Fruit fly (Drosophila melanogaster) whole organism, embryonic: ENCODE measurements around the gene Aprt.

ENCODE experiments used
- Bgb ChIP-seq: fragments of 200-800 bp; sonication (Bioruptor generic); IDR thresholded peaks from 2 replicates; pipeline ENCODE4 v1.3.6; 2022; ENCODE audit warnings: missing biosample characterization, missing genetic modification characterization; ENCODE audit not compliant: partially characterized antibody
- CG12071 ChIP-seq: fragments of 200-800 bp; sonication (Bioruptor generic); optimal IDR thresholded peaks from 3 replicates; lab custom pipeline; 2018; ENCODE audit warnings: missing biosample characterization, mild to moderate bottlenecking, missing genetic modification characterization
- CG13123 ChIP-seq: fragments of 200-800 bp; sonication (Bioruptor generic); optimal IDR thresholded peaks from 2 replicates; lab custom pipeline; 2016; ENCODE audit warnings: missing biosample characterization, missing genetic modification characterization
- CG14441 ChIP-seq: fragments of 200-800 bp; sonication (Bioruptor generic); IDR thresholded peaks from 2 replicates; pipeline ENCODE4 v1.3.6; 2022; ENCODE audit warnings: missing biosample characterization, missing genetic modification characterization
- CG15514 ChIP-seq: fragments of 200-800 bp; sonication (Bioruptor generic); optimal IDR thresholded peaks from 3 replicates; lab custom pipeline; 2017; ENCODE audit warnings: missing biosample characterization, missing genetic modification characterization, mild to moderate bottlenecking, moderate library complexity, missing genetic modification reagents
- CG15696 ChIP-seq: fragments of 200-800 bp; sonication (Bioruptor generic); optimal IDR thresholded peaks from 2 replicates; lab custom pipeline; 2019; ENCODE audit warnings: missing biosample characterization, mild to moderate bottlenecking, missing genetic modification characterization, moderate library complexity
- CG17359 ChIP-seq: fragments of 200-800 bp; sonication (Bioruptor generic); optimal IDR thresholded peaks from 3 replicates; lab custom pipeline; 2018; ENCODE audit warnings: missing biosample characterization, mild to moderate bottlenecking, missing genetic modification characterization, moderate library complexity
- CG18476 ChIP-seq: fragments of 200-800 bp; sonication (Bioruptor generic); optimal IDR thresholded peaks from 2 replicates; lab custom pipeline; 2016; ENCODE audit warnings: missing biosample characterization, mild to moderate bottlenecking, missing genetic modification characterization
- CG2120 ChIP-seq: fragments of 200-800 bp; sonication (Bioruptor generic); optimal IDR thresholded peaks from 3 replicates; lab custom pipeline; 2016; ENCODE audit warnings: missing biosample characterization, missing genetic modification characterization
- CG3281 ChIP-seq: fragments of 200-800 bp; sonication (Bioruptor generic); optimal IDR thresholded peaks from 3 replicates; lab custom pipeline; 2017; ENCODE audit warnings: missing biosample characterization, mild to moderate bottlenecking, missing genetic modification characterization
- CG34376 ChIP-seq: fragments of 200-800 bp; sonication (Bioruptor generic); optimal IDR thresholded peaks from 2 replicates; lab custom pipeline; 2018; ENCODE audit warnings: missing biosample characterization, mild to moderate bottlenecking, missing genetic modification characterization
- CG6791 ChIP-seq: fragments of 200-800 bp; sonication (Bioruptor generic); IDR thresholded peaks from 3 replicates; pipeline ENCODE4 v1.3.6; 2022; ENCODE audit warnings: missing biosample characterization, missing genetic modification characterization; ENCODE audit not compliant: partially characterized antibody
- CG7357 ChIP-seq: fragments of 200-800 bp; sonication (Bioruptor generic); IDR thresholded peaks from 3 replicates; pipeline ENCODE4 v1.3.6; 2022; ENCODE audit warnings: missing biosample characterization, missing genetic modification characterization
- CG7928 ChIP-seq: fragments of 200-800 bp; sonication (Bioruptor generic); optimal IDR thresholded peaks from 2 replicates; lab custom pipeline; 2017; ENCODE audit warnings: missing biosample characterization, mild to moderate bottlenecking, missing genetic modification characterization
- CG7963 ChIP-seq: fragments of 200-800 bp; sonication (Bioruptor generic); IDR thresholded peaks from 3 replicates; pipeline ENCODE4 v1.3.6; 2022; ENCODE audit warnings: missing biosample characterization, missing genetic modification characterization; ENCODE audit not compliant: partially characterized antibody
- CG8359 ChIP-seq: fragments of 200-800 bp; sonication (Bioruptor generic); optimal IDR thresholded peaks from 2 replicates; lab custom pipeline; 2017; ENCODE audit warnings: missing biosample characterization, mild to moderate bottlenecking, missing genetic modification characterization, borderline replicate concordance
- CG9437 ChIP-seq: fragments of 200-800 bp; sonication (Bioruptor generic); optimal IDR thresholded peaks from 2 replicates; lab custom pipeline; 2018; ENCODE audit warnings: missing biosample characterization, mild to moderate bottlenecking, missing genetic modification characterization
- CG9609 ChIP-seq: fragments of 200-800 bp; sonication (Bioruptor generic); optimal IDR thresholded peaks from 3 replicates; lab custom pipeline; 2016; ENCODE audit warnings: missing biosample characterization, missing genetic modification characterization
- Deaf1 ChIP-seq: fragments of 200-800 bp; optimal IDR thresholded peaks from 3 replicates; lab custom pipeline; 2019; ENCODE audit warnings: missing biosample characterization, mild to moderate bottlenecking, missing genetic modification characterization, moderate library complexity
- Dfd ChIP-seq, 2 experiments: fragments of >200 bp; optimal IDR thresholded peaks; 2 replicates each; lab custom pipeline; 2017; ENCODE audit warnings: missing biosample characterization in 2 of 2, missing genetic modification characterization in 2 of 2
- Drgx ChIP-seq: fragments of 200-800 bp; sonication (Bioruptor generic); IDR thresholded peaks from 2 replicates; pipeline ENCODE4 v1.3.6; 2022; ENCODE audit warnings: missing biosample characterization, missing genetic modification characterization
- HLHmδ ChIP-seq: fragments of 200-800 bp; sonication (Bioruptor generic); optimal IDR thresholded peaks from 2 replicates; lab custom pipeline; 2018; ENCODE audit warnings: missing biosample characterization, mild to moderate bottlenecking, missing genetic modification characterization, moderate library complexity
- NC2β ChIP-seq: fragments of 200-800 bp; sonication (Bioruptor generic); optimal IDR thresholded peaks from 2 replicates; lab custom pipeline; 2016; ENCODE audit warnings: missing biosample characterization, missing genetic modification characterization
- Poxn ChIP-seq: fragments of 200-800 bp; sonication (Bioruptor generic); IDR thresholded peaks from 2 replicates; pipeline ENCODE4 v1.3.6; 2022; ENCODE audit warnings: missing biosample characterization, missing genetic modification characterization
- Side ChIP-seq: fragments of 200-800 bp; sonication (Bioruptor generic); optimal IDR thresholded peaks from 2 replicates; lab custom pipeline; 2016; ENCODE audit warnings: missing biosample characterization, missing genetic modification characterization
- Sox100B ChIP-seq: fragments of 200-800 bp; sonication (Bioruptor generic); optimal IDR thresholded peaks from 3 replicates; lab custom pipeline; 2018; ENCODE audit warnings: missing biosample characterization, mild to moderate bottlenecking, missing genetic modification characterization
- Ssrp ChIP-seq: fragments of 200-800 bp; sonication (Bioruptor generic); optimal IDR thresholded peaks from 2 replicates; lab custom pipeline; 2018; ENCODE audit warnings: missing biosample characterization, mild to moderate bottlenecking, missing genetic modification characterization, moderate library complexity
- Vsx1 ChIP-seq: fragments of 200-800 bp; sonication (Bioruptor generic); optimal IDR thresholded peaks from 2 replicates; lab custom pipeline; 2017; ENCODE audit warnings: missing biosample characterization, mild to moderate bottlenecking, missing genetic modification characterization, missing genetic modification reagents
- abd-A ChIP-seq: fragments of 200-800 bp; sonication (Bioruptor generic); optimal IDR thresholded peaks from 3 replicates; lab custom pipeline; 2019; ENCODE audit warnings: missing biosample characterization, mild to moderate bottlenecking, missing genetic modification characterization, moderate library complexity
- bsh ChIP-seq, 2 experiments: fragments of 200-800 bp; sonication (Bioruptor generic); optimal IDR thresholded peaks; 2 replicates each; lab custom pipeline; 2017 to 2018; ENCODE audit warnings: mild to moderate bottlenecking in 2 of 2, missing biosample characterization in 2 of 2, missing genetic modification characterization in 2 of 2, moderate library complexity in 1 of 2
- ci ChIP-seq: fragments of 200-800 bp; sonication (Bioruptor generic); IDR thresholded peaks from 3 replicates; pipeline ENCODE4 v1.3.6; 2022; ENCODE audit warnings: missing biosample characterization, missing genetic modification characterization
- dati ChIP-seq: fragments of 200-800 bp; sonication (Bioruptor generic); IDR thresholded peaks from 2 replicates; pipeline ENCODE4 v1.3.6; 2022; ENCODE audit warnings: missing biosample characterization, missing genetic modification characterization
- dimm ChIP-seq: fragments of 200-800 bp; sonication (Bioruptor generic); IDR thresholded peaks from 2 replicates; pipeline ENCODE4 v1.3.6; 2022; ENCODE audit warnings: missing biosample characterization, missing genetic modification characterization
- en ChIP-seq: fragments of 200-800 bp; sonication (Bioruptor generic); optimal IDR thresholded peaks from 2 replicates; lab custom pipeline; 2016; ENCODE audit warnings: missing biosample characterization, missing genetic modification characterization
- eyg ChIP-seq: fragments of 200-800 bp; sonication (Bioruptor generic); optimal IDR thresholded peaks from 3 replicates; lab custom pipeline; 2016; ENCODE audit warnings: missing biosample characterization, missing genetic modification characterization
- fd3F ChIP-seq: fragments of 200-800 bp; sonication (Bioruptor generic); optimal IDR thresholded peaks from 2 replicates; lab custom pipeline; 2018; ENCODE audit warnings: missing biosample characterization, mild to moderate bottlenecking, missing genetic modification characterization, moderate library complexity
- gem ChIP-seq: fragments of 200-800 bp; sonication (Bioruptor generic); optimal IDR thresholded peaks from 2 replicates; lab custom pipeline; 2019; ENCODE audit warnings: missing biosample characterization, mild to moderate bottlenecking, missing genetic modification characterization, moderate library complexity
- gfzf ChIP-seq: fragments of 200-800 bp; sonication (Bioruptor generic); optimal IDR thresholded peaks from 2 replicates; lab custom pipeline; 2016; ENCODE audit warnings: missing biosample characterization, mild to moderate bottlenecking, missing genetic modification characterization, moderate library complexity
- ham ChIP-seq: fragments of 200-800 bp; sonication (Bioruptor generic); IDR thresholded peaks from 2 replicates; pipeline ENCODE4 v1.3.6; 2022; ENCODE audit warnings: missing biosample characterization, missing genetic modification characterization
- hbn ChIP-seq: fragments of 200-800 bp; sonication (Bioruptor generic); IDR thresholded peaks from 2 replicates; pipeline ENCODE4 v1.3.6; 2022; ENCODE audit warnings: missing biosample characterization, missing genetic modification characterization; ENCODE audit not compliant: partially characterized antibody
- lab ChIP-seq: fragments of 200-800 bp; sonication (Bioruptor generic); optimal IDR thresholded peaks from 3 replicates; lab custom pipeline; 2017; ENCODE audit warnings: missing biosample characterization, missing genetic modification characterization, mild to moderate bottlenecking, moderate library complexity, missing genetic modification reagents
- luna ChIP-seq: fragments of 200-800 bp; sonication (Bioruptor generic); optimal IDR thresholded peaks from 2 replicates; lab custom pipeline; 2016; ENCODE audit warnings: missing biosample characterization, missing genetic modification characterization
- pfk ChIP-seq: fragments of 200-800 bp; sonication (Bioruptor generic); optimal IDR thresholded peaks from 2 replicates; lab custom pipeline; 2018; ENCODE audit warnings: missing biosample characterization, mild to moderate bottlenecking, missing genetic modification characterization, moderate library complexity
- sim ChIP-seq: fragments of 200-800 bp; sonication (Bioruptor generic); IDR thresholded peaks from 2 replicates; pipeline ENCODE4 v1.3.6; 2022; ENCODE audit warnings: missing biosample characterization, missing genetic modification characterization
- slp2 ChIP-seq: fragments of 200-800 bp; sonication (Bioruptor generic); optimal IDR thresholded peaks from 2 replicates; lab custom pipeline; 2016; ENCODE audit warnings: missing biosample characterization, missing genetic modification characterization
- stc ChIP-seq: fragments of 200-800 bp; sonication (Bioruptor generic); IDR thresholded peaks from 2 replicates; pipeline ENCODE4 v1.3.6; 2022; ENCODE audit warnings: missing biosample characterization, missing genetic modification characterization
- tin ChIP-seq: fragments of 200-800 bp; sonication (Bioruptor generic); optimal IDR thresholded peaks from 3 replicates; lab custom pipeline; 2016; ENCODE audit warnings: missing biosample characterization, missing genetic modification characterization
- trh ChIP-seq: fragments of 200-800 bp; sonication (Bioruptor generic); optimal IDR thresholded peaks from 2 replicates; lab custom pipeline; 2016; ENCODE audit warnings: missing biosample characterization, missing genetic modification characterization
- unc-4 ChIP-seq: fragments of 200-800 bp; sonication (Bioruptor generic); IDR thresholded peaks from 2 replicates; pipeline ENCODE4 v1.3.6; 2022; ENCODE audit warnings: missing biosample characterization, missing genetic modification characterization; ENCODE audit not compliant: partially characterized antibody
- zfh1 ChIP-seq: fragments of 200-800 bp; sonication (Bioruptor generic); IDR thresholded peaks from 3 replicates; pipeline ENCODE4 v1.3.6; 2022; ENCODE audit warnings: missing biosample characterization, missing genetic modification characterization

Gene Aprt

dm6 chr3L:1882868-1883554 lies 1.8 kb downstream of the Aprt start, which contains the start of gene CG13937 (continued):
- TF ChIP-seq CG14441 (GFP tag; lab: Robert Waterston, UW) (no peak), CG34376 (no peak), Side (GFP tag; lab: Kevin White, UChicago) (no peak), CG7928 (GFP tag; lab: Kevin White, UChicago) (no peak), CG9437 (GFP tag; lab: Kevin White, UChicago) (no peak), CG7357 (no peak), NC2β (GFP tag; lab: Kevin White, UChicago) (no peak), CG7963 (no peak), tin (no peak), en (no peak), Drgx (GFP tag; lab: Robert Waterston, UW) (no peak), CG6791 (GFP tag; lab: Robert Waterston, UW) (no peak), zfh1 (GFP tag; lab: Robert Waterston, UW) (no peak), lab (GFP tag; lab: Kevin White, UChicago) (peak; percentile 44), CG15696 (tag; lab: Kevin White, UChicago) (no peak), CG15514 (GFP tag; lab: Kevin White, UChicago) (peak; percentile 19), dati (GFP tag; lab: Robert Waterston, UW) (no peak), pfk (no peak), gfzf (GFP tag; lab: Kevin White, UChicago) (no peak), CG18476 (no peak), abd-A (tag; lab: Kevin White, UChicago) (peak; percentile 80), Bgb (GFP tag; lab: Robert Waterston, UW) (no peak), bsh (GFP tag; optimal IDR thresholded peaks at IDR 0.05; lab: Kevin White, UChicago) (no peak), hbn (0 out of 2 replicates have a peak, but pooled peaks have one; percentile 32), stc (GFP tag; lab: Robert Waterston, UW) (no peak), Deaf1 (tag; lab: Kevin White, UChicago) (peak; percentile 13), unc-4 (0 out of 2 replicates have a peak, but pooled peaks have one; percentile 18), CG8359 (no peak), Dfd (GFP tag; optimal IDR thresholded peaks at IDR 0.05; lab: Kevin White, UChicago) (no peak), slp2 (GFP tag; lab: Kevin White, UChicago) (no peak), Poxn (GFP tag; lab: Robert Waterston, UW) (no peak)
- TF ChIP-seq, all 482 proteins: peak for 28

- TF ChIP-seq CG9609 (GFP tag; lab: Kevin White, UChicago) (no peak), dimm (GFP tag; lab: Robert Waterston, UW) (no peak), CG12071 (peak; percentile 2), ham (GFP tag; lab: Robert Waterston, UW) (no peak), CG13123 (GFP tag; lab: Kevin White, UChicago) (no peak), Vsx1 (no peak), trh (GFP tag; lab: Kevin White, UChicago) (no peak), eyg (GFP tag; lab: Kevin White, UChicago) (no peak), Sox100B (no peak), fd3F (GFP tag; lab: Kevin White, UChicago) (no peak), luna (GFP tag; lab: Kevin White, UChicago) (no peak), CG2120 (GFP tag; lab: Kevin White, UChicago) (peak; percentile 7), lab (GFP tag; lab: Kevin White, UChicago) (peak; percentile 34), CG17359 (tag; lab: Kevin White, UChicago) (peak; percentile 24), CG3281 (GFP tag; lab: Kevin White, UChicago) (no peak), sim (GFP tag; lab: Robert Waterston, UW) (no peak), gem (tag; lab: Kevin White, UChicago) (peak; percentile 3), dati (GFP tag; lab: Robert Waterston, UW) (no peak), Ssrp (no peak), ci (GFP tag; lab: Robert Waterston, UW) (0 out of 3 replicates have a peak, but pooled peaks have one; percentile 33), HLHmδ (GFP tag; lab: Kevin White, UChicago) (no peak)
These were observed 2.9 kb downstream of the Aprt start for dm6 chr3L:1881919-1882318.
